Fruit fly (Drosophila melanogaster) whole organism, embryonic: ENCODE results near the gene CG43401.

Source experiments
- ATbp ChIP-seq: fragments of 200-800 bp; sonication (Bioruptor generic); optimal IDR thresholded peaks from 2 replicates; lab custom pipeline; 2017; ENCODE audit warnings: missing biosample characterization, mild to moderate bottlenecking, missing genetic modification characterization, missing genetic modification reagents
- CG10959 ChIP-seq: fragments of 200-800 bp; sonication (Bioruptor generic); IDR thresholded peaks from 2 replicates; pipeline ENCODE4 v1.3.6; 2022; ENCODE audit warnings: missing biosample characterization, missing genetic modification characterization
- CG11093 ChIP-seq: fragments of 200-800 bp; sonication (Bioruptor generic); IDR thresholded peaks from 3 replicates; pipeline ENCODE4 v1.3.6; 2022; ENCODE audit warnings: missing biosample characterization, missing genetic modification characterization
- CG12155 ChIP-seq: fragments of 200-800 bp; sonication (Bioruptor generic); optimal IDR thresholded peaks from 3 replicates; lab custom pipeline; 2016; ENCODE audit warnings: missing biosample characterization, missing genetic modification characterization
- CG12236 ChIP-seq: fragments of 200-800 bp; sonication (Bioruptor generic); optimal IDR thresholded peaks from 2 replicates; lab custom pipeline; 2016; ENCODE audit warnings: missing biosample characterization, missing genetic modification characterization
- CG12942 ChIP-seq: fragments of 200-800 bp; sonication (Bioruptor generic); optimal IDR thresholded peaks from 3 replicates; lab custom pipeline; 2016; ENCODE audit warnings: missing biosample characterization, missing genetic modification characterization
- CG15601 ChIP-seq: fragments of 200-800 bp; sonication (Bioruptor generic); optimal IDR thresholded peaks from 3 replicates; lab custom pipeline; 2019; ENCODE audit warnings: missing biosample characterization, mild to moderate bottlenecking, missing genetic modification characterization, moderate library complexity
- CG16815 ChIP-seq: fragments of 200-800 bp; sonication (Bioruptor generic); optimal IDR thresholded peaks from 3 replicates; lab custom pipeline; 2017; ENCODE audit warnings: missing biosample characterization, mild to moderate bottlenecking, missing genetic modification characterization
- CG17359 ChIP-seq: fragments of 200-800 bp; sonication (Bioruptor generic); optimal IDR thresholded peaks from 3 replicates; lab custom pipeline; 2018; ENCODE audit warnings: missing biosample characterization, mild to moderate bottlenecking, missing genetic modification characterization, moderate library complexity
- CG17612 ChIP-seq: fragments of 200-800 bp; sonication (Bioruptor generic); IDR thresholded peaks from 2 replicates; pipeline ENCODE4 v1.3.6; 2022; ENCODE audit warnings: missing biosample characterization, missing genetic modification characterization
- CG2712 ChIP-seq: fragments of 200-800 bp; optimal IDR thresholded peaks from 3 replicates; lab custom pipeline; 2019; ENCODE audit warnings: missing biosample characterization, mild to moderate bottlenecking, missing genetic modification characterization, moderate library complexity
- CG32767 ChIP-seq: fragments of 200-800 bp; sonication (Bioruptor generic); IDR thresholded peaks from 2 replicates; pipeline ENCODE4 v1.3.6; 2022; ENCODE audit warnings: missing biosample characterization, missing genetic modification characterization
- CG33557 ChIP-seq: fragments of 200-800 bp; sonication (Bioruptor generic); optimal IDR thresholded peaks from 2 replicates; lab custom pipeline; 2019; ENCODE audit warnings: missing biosample characterization, mild to moderate bottlenecking, missing genetic modification characterization, moderate library complexity
- CG7556 ChIP-seq: fragments of 200-800 bp; sonication (Bioruptor generic); optimal IDR thresholded peaks from 2 replicates; lab custom pipeline; 2017; ENCODE audit warnings: missing biosample characterization, mild to moderate bottlenecking, missing genetic modification characterization
- CG7745 ChIP-seq: fragments of 200-800 bp; sonication (Bioruptor generic); optimal IDR thresholded peaks from 2 replicates; lab custom pipeline; 2018; ENCODE audit warnings: missing biosample characterization, mild to moderate bottlenecking, missing genetic modification characterization, moderate library complexity
- CG8089 ChIP-seq: fragments of 200-800 bp; sonication (Bioruptor generic); optimal IDR thresholded peaks from 3 replicates; lab custom pipeline; 2016; ENCODE audit warnings: missing biosample characterization, missing genetic modification characterization
- CG8290 ChIP-seq, 3 experiments: fragments of 200-800 bp; sonication (Bioruptor generic); optimal IDR thresholded peaks; 2 replicates each; lab custom pipeline; 2016 to 2019; ENCODE audit warnings: missing biosample characterization in 3 of 3, missing genetic modification characterization in 3 of 3, mild to moderate bottlenecking in 2 of 3, moderate library complexity in 1 of 3
- CG8388 ChIP-seq: fragments of 200-800 bp; sonication (Bioruptor generic); optimal IDR thresholded peaks from 2 replicates; lab custom pipeline; 2019; ENCODE audit warnings: missing biosample characterization, mild to moderate bottlenecking, missing genetic modification characterization, moderate library complexity
- CG9817 ChIP-seq: fragments of 200-800 bp; sonication (Bioruptor generic); optimal IDR thresholded peaks from 2 replicates; lab custom pipeline; 2018; ENCODE audit warnings: missing biosample characterization, mild to moderate bottlenecking, missing genetic modification characterization, moderate library complexity
- CG9932 ChIP-seq: fragments of 200-800 bp; sonication (Bioruptor generic); IDR thresholded peaks from 2 replicates; pipeline ENCODE4 v1.3.6; 2022; ENCODE audit warnings: missing biosample characterization, missing genetic modification characterization
- Chrac-16 ChIP-seq: fragments of 200-800 bp; sonication (Bioruptor generic); optimal IDR thresholded peaks from 3 replicates; lab custom pipeline; 2016; ENCODE audit warnings: missing biosample characterization, missing genetic modification characterization
- Eip74EF ChIP-seq, 2 experiments: fragments of 200-800 bp in 1 of 2; fragments of >200 bp in 1 of 2; sonication (Bioruptor generic) in 1 of 2; optimal IDR thresholded peaks; 2 replicates each; lab custom pipeline; 2017 to 2019; ENCODE audit warnings: missing biosample characterization in 2 of 2, missing genetic modification characterization in 2 of 2, mild to moderate bottlenecking in 1 of 2, moderate library complexity in 1 of 2
- HLH4C ChIP-seq: fragments of 200-800 bp; sonication (Bioruptor generic); IDR thresholded peaks from 3 replicates; pipeline ENCODE4 v1.3.6; 2022; ENCODE audit warnings: missing biosample characterization, missing genetic modification characterization; ENCODE audit not compliant: partially characterized antibody
- NC2β ChIP-seq: fragments of 200-800 bp; sonication (Bioruptor generic); optimal IDR thresholded peaks from 2 replicates; lab custom pipeline; 2016; ENCODE audit warnings: missing biosample characterization, missing genetic modification characterization
- Nf-YC ChIP-seq: fragments of 200-800 bp; optimal IDR thresholded peaks from 3 replicates; lab custom pipeline; 2019; ENCODE audit warnings: missing biosample characterization, mild to moderate bottlenecking, missing genetic modification characterization, moderate library complexity
- NfI ChIP-seq: fragments of 200-800 bp; sonication (Bioruptor generic); optimal IDR thresholded peaks from 3 replicates; lab custom pipeline; 2018; ENCODE audit warnings: missing biosample characterization, mild to moderate bottlenecking, missing genetic modification characterization, moderate library complexity
- Oli ChIP-seq: fragments of 200-800 bp; sonication (Bioruptor generic); optimal IDR thresholded peaks from 2 replicates; lab custom pipeline; 2018; ENCODE audit warnings: missing biosample characterization, mild to moderate bottlenecking, missing genetic modification characterization, moderate library complexity
- Opbp ChIP-seq: fragments of 200-800 bp; sonication (Bioruptor generic); IDR thresholded peaks from 3 replicates; pipeline ENCODE4 v1.3.6; 2022; ENCODE audit warnings: missing biosample characterization, missing genetic modification characterization; ENCODE audit not compliant: partially characterized antibody
- Spps ChIP-seq: fragments of 200-800 bp; sonication (Bioruptor generic); optimal IDR thresholded peaks from 2 replicates; lab custom pipeline; 2018; ENCODE audit warnings: missing biosample characterization, mild to moderate bottlenecking, missing genetic modification characterization
- Taf1 ChIP-seq: fragments of 200-800 bp; sonication (Bioruptor generic); IDR thresholded peaks from 2 replicates; pipeline ENCODE4 v1.3.6; 2022; ENCODE audit warnings: missing biosample characterization, missing genetic modification characterization
- bab2 ChIP-seq: fragments of 200-800 bp; sonication (Bioruptor generic); optimal IDR thresholded peaks from 2 replicates; lab custom pipeline; 2016; ENCODE audit warnings: missing biosample characterization, missing genetic modification characterization
- bcd ChIP-seq: fragments of 200-800 bp; sonication (Bioruptor generic); optimal IDR thresholded peaks from 2 replicates; lab custom pipeline; 2017; ENCODE audit warnings: missing biosample characterization, mild to moderate bottlenecking, missing genetic modification characterization
- chif ChIP-seq, 2 experiments: fragments of 200-800 bp; sonication (Bioruptor generic); optimal IDR thresholded peaks; 3 replicates each; lab custom pipeline; 2016; ENCODE audit warnings: missing biosample characterization in 2 of 2, missing genetic modification characterization in 2 of 2
- da ChIP-seq: fragments of 200-800 bp; sonication (Bioruptor generic); optimal IDR thresholded peaks from 2 replicates; lab custom pipeline; 2016; ENCODE audit warnings: missing biosample characterization, missing genetic modification characterization
- dysf ChIP-seq: fragments of 200-800 bp; sonication (Bioruptor generic); IDR thresholded peaks from 3 replicates; pipeline ENCODE4 v1.3.6; 2022; ENCODE audit warnings: missing biosample characterization, missing genetic modification characterization
- gsb-n ChIP-seq: fragments of 200-800 bp; sonication (Bioruptor generic); optimal IDR thresholded peaks from 3 replicates; lab custom pipeline; 2018; ENCODE audit warnings: missing biosample characterization, mild to moderate bottlenecking, missing genetic modification characterization
- gt ChIP-seq: fragments of 200-800 bp; sonication (Bioruptor generic); IDR thresholded peaks from 2 replicates; pipeline ENCODE4 v1.3.6; 2022; ENCODE audit warnings: missing biosample characterization, missing genetic modification characterization
- hth ChIP-seq: fragments of >200 bp; optimal IDR thresholded peaks from 2 replicates; lab custom pipeline; 2017; ENCODE audit warnings: inconsistent platforms
- nerfin-1 ChIP-seq: fragments of 200-800 bp; sonication (Bioruptor generic); optimal IDR thresholded peaks from 3 replicates; lab custom pipeline; 2019; ENCODE audit warnings: missing biosample characterization, mild to moderate bottlenecking, missing genetic modification characterization, moderate library complexity
- pb ChIP-seq: fragments of 200-800 bp; sonication (Bioruptor generic); optimal IDR thresholded peaks from 3 replicates; lab custom pipeline; 2016; ENCODE audit warnings: missing biosample characterization, missing genetic modification characterization
- run ChIP-seq: fragments of 200-800 bp; sonication (Bioruptor generic); optimal IDR thresholded peaks from 3 replicates; lab custom pipeline; 2018; ENCODE audit warnings: missing biosample characterization, mild to moderate bottlenecking, missing genetic modification characterization
- sens ChIP-seq: fragments of 200-800 bp; sonication (Bioruptor generic); peaks from one replicate; lab custom pipeline; 2016; ENCODE audit warnings: missing biosample characterization, missing genetic modification characterization
- sisA ChIP-seq: fragments of 200-800 bp; sonication (Bioruptor generic); IDR thresholded peaks from 2 replicates; pipeline ENCODE4 v1.3.6; 2022; ENCODE audit warnings: missing biosample characterization, missing genetic modification characterization
- so ChIP-seq: fragments of 200-800 bp; sonication (Bioruptor generic); IDR thresholded peaks from 3 replicates; pipeline ENCODE4 v1.3.6; 2022; ENCODE audit warnings: missing biosample characterization, missing genetic modification characterization
- sqz ChIP-seq: fragments of 200-800 bp; sonication (Bioruptor generic); optimal IDR thresholded peaks from 3 replicates; lab custom pipeline; 2018; ENCODE audit warnings: missing biosample characterization, mild to moderate bottlenecking, missing genetic modification characterization
- tio ChIP-seq: fragments of 200-800 bp; sonication (Bioruptor generic); optimal IDR thresholded peaks from 2 replicates; lab custom pipeline; 2017; ENCODE audit warnings: missing biosample characterization, missing genetic modification characterization, inconsistent platforms
- trem ChIP-seq: fragments of 200-800 bp; optimal IDR thresholded peaks from 3 replicates; lab custom pipeline; 2019; ENCODE audit warnings: missing biosample characterization, mild to moderate bottlenecking, missing genetic modification characterization, moderate library complexity
- trh ChIP-seq: fragments of 200-800 bp; sonication (Bioruptor generic); optimal IDR thresholded peaks from 2 replicates; lab custom pipeline; 2016; ENCODE audit warnings: missing biosample characterization, missing genetic modification characterization
- tx ChIP-seq: fragments of 200-800 bp; sonication (Bioruptor generic); optimal IDR thresholded peaks from 2 replicates; lab custom pipeline; 2016; ENCODE audit warnings: missing biosample characterization, missing genetic modification characterization
- wdn ChIP-seq: fragments of 200-800 bp; sonication (Bioruptor generic); IDR thresholded peaks from 2 replicates; pipeline ENCODE4 v1.3.6; 2022; ENCODE audit warnings: missing biosample characterization, missing genetic modification characterization
- zf30C ChIP-seq: fragments of 200-800 bp; sonication (Bioruptor generic); optimal IDR thresholded peaks from 3 replicates; lab custom pipeline; 2018; ENCODE audit warnings: missing biosample characterization, mild to moderate bottlenecking, missing genetic modification characterization

The CG43401 gene

DNA sequence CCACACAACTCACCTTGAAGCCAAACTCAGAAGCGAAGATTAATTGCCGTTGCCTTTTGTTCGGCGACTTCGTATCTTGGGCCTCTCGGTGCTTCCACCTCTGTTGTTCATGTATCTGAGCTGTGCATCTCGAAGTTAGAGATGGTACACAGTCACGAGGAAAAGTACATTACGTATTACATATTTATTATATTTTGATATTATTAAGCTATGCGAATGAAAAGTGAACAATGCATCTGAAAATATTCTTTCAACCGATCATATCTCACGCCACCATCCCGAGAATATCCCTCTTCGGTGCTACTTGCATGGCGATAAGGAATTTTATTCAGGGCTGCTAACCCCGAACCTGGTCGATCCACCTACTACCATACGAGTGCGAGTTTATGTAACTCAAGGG is 16.8 kb downstream of the CG43401 start (continued):
- TF ChIP-seq CG10959 (GFP tag; lab: Robert Waterston, UW) (peak; percentile 41; the same call in 1 of the 2 replicates), Chrac-16 (GFP tag; lab: Kevin White, UChicago) (no peak), Nf-YC (tag; lab: Kevin White, UChicago) (no peak), CG17612 (GFP tag; lab: Robert Waterston, UW) (no peak), CG7556 (GFP tag; lab: Kevin White, UChicago) (peak; percentile 44), CG17359 (tag; lab: Kevin White, UChicago) (peak; percentile 61), sqz (GFP tag; lab: Kevin White, UChicago) (no peak), CG12236 (GFP tag; lab: Kevin White, UChicago) (no peak), gt (GFP tag; lab: Robert Waterston, UW) (no peak), ATbp (GFP tag; lab: Kevin White, UChicago) (no peak), CG15601 (no peak), CG8388 (GFP tag; lab: Kevin White, UChicago) (peak; percentile 44), CG12155 (GFP tag; lab: Kevin White, UChicago) (no peak), da (GFP tag; lab: Kevin White, UChicago) (no peak), Taf1 (GFP tag; lab: Robert Waterston, UW) (no peak), trem (tag; lab: Kevin White, UChicago) (peak; percentile 37), hth (no peak), CG9817 (tag; lab: Kevin White, UChicago) (no peak), zf30C (GFP tag; lab: Kevin White, UChicago) (no peak), CG11093 (GFP tag; lab: Robert Waterston, UW) (0 out of 3 replicates have a peak, but pooled peaks have one; percentile 29), Eip74EF (GFP tag; optimal IDR thresholded peaks at IDR 0.05; lab: Kevin White, UChicago) (peak in 1 of 2 experiments; percentile 5), CG32767 (GFP tag; lab: Robert Waterston, UW) (no peak), gsb-n (tag; lab: Kevin White, UChicago) (peak; percentile 57), wdn (GFP tag; lab: Robert Waterston, UW) (no peak), CG2712 (tag; lab: Kevin White, UChicago) (peak; percentile 63), tx (GFP tag; lab: Kevin White, UChicago) (no peak), CG9932 (GFP tag; lab: Robert Waterston, UW) (no peak), pb (GFP tag; lab: Kevin White, UChicago) (no peak), CG12942 (GFP tag; lab: Kevin White, UChicago) (no peak), trh (GFP tag; lab: Kevin White, UChicago) (no peak), Spps (peak; percentile 23), dysf (GFP tag; lab: Robert Waterston, UW) (no peak), NC2β (GFP tag; lab: Kevin White, UChicago) (no peak), bab2 (GFP tag; lab: Kevin White, UChicago) (no peak), so (no peak), chif (GFP tag; optimal IDR thresholded peaks at IDR 0.05; lab: Kevin White, UChicago) (no peak), sisA (no peak), CG33557 (GFP tag; lab: Kevin White, UChicago) (peak; percentile 46), run (no peak), nerfin-1 (tag; lab: Kevin White, UChicago) (peak; percentile 25), CG7745 (tag; lab: Kevin White, UChicago) (no peak), CG16815 (GFP tag; lab: Kevin White, UChicago) (no peak), bcd (no peak), tio (GFP tag; lab: Kevin White, UChicago) (no peak), Oli (tag; lab: Kevin White, UChicago) (peak; percentile 27), CG8290 (GFP tag; optimal IDR thresholded peaks at IDR 0.05; lab: Kevin White, UChicago) (no peak), CG8290 (tag; optimal IDR thresholded peaks at IDR 0.05; lab: Kevin White, UChicago) (no peak), sens (peak; percentile 82), NfI (peak; percentile 2), Opbp (no peak), CG8089 (no peak), HLH4C (GFP tag; lab: Robert Waterston, UW) (0 out of 3 replicates have a peak, but pooled peaks have one; percentile 19)
